Fruit fly (Drosophila melanogaster) whole organism, embryonic: ENCODE measurements around the gene CG5810.

Source experiments
- Atf-2 ChIP-seq: fragments of 200-800 bp; sonication (Bioruptor generic); optimal IDR thresholded peaks from 2 replicates; lab custom pipeline; 2016; ENCODE audit warnings: missing biosample characterization, missing genetic modification characterization
- CG12659 ChIP-seq: fragments of 200-800 bp; sonication (Bioruptor generic); optimal IDR thresholded peaks from 3 replicates; lab custom pipeline; 2017; ENCODE audit warnings: mild to moderate bottlenecking, missing biosample characterization, missing genetic modification reagents, missing genetic modification characterization
- CG13123 ChIP-seq: fragments of 200-800 bp; sonication (Bioruptor generic); optimal IDR thresholded peaks from 2 replicates; lab custom pipeline; 2016; ENCODE audit warnings: missing biosample characterization, missing genetic modification characterization
- CG13775 ChIP-seq: fragments of 200-800 bp; sonication (Bioruptor generic); optimal IDR thresholded peaks from 3 replicates; lab custom pipeline; 2017; ENCODE audit warnings: missing biosample characterization, mild to moderate bottlenecking, missing genetic modification characterization
- CG14710 ChIP-seq: fragments of 200-800 bp; sonication (Bioruptor generic); optimal IDR thresholded peaks from 3 replicates; lab custom pipeline; 2019; ENCODE audit warnings: missing biosample characterization, mild to moderate bottlenecking, missing genetic modification characterization, moderate library complexity
- CG15269 ChIP-seq: fragments of 200-800 bp; sonication (Bioruptor generic); optimal IDR thresholded peaks from 2 replicates; lab custom pipeline; 2018; ENCODE audit warnings: missing biosample characterization, mild to moderate bottlenecking, missing genetic modification characterization, moderate library complexity
- CG15479 ChIP-seq: fragments of 200-800 bp; sonication (Bioruptor generic); optimal IDR thresholded peaks from 3 replicates; lab custom pipeline; 2019; ENCODE audit warnings: missing biosample characterization, mild to moderate bottlenecking, missing genetic modification characterization, moderate library complexity
- CG1602 ChIP-seq: fragments of 200-800 bp; sonication (Bioruptor generic); optimal IDR thresholded peaks from 3 replicates; lab custom pipeline; 2016; ENCODE audit warnings: missing biosample characterization, missing genetic modification characterization
- CG17328 ChIP-seq: fragments of 200-800 bp; sonication (Bioruptor generic); IDR thresholded peaks from 2 replicates; pipeline ENCODE4 v1.3.6; 2022; ENCODE audit warnings: missing biosample characterization, missing genetic modification characterization
- CG17359 ChIP-seq: fragments of 200-800 bp; sonication (Bioruptor generic); optimal IDR thresholded peaks from 3 replicates; lab custom pipeline; 2018; ENCODE audit warnings: missing biosample characterization, mild to moderate bottlenecking, missing genetic modification characterization, moderate library complexity
- CG17612 ChIP-seq: fragments of 200-800 bp; sonication (Bioruptor generic); IDR thresholded peaks from 2 replicates; pipeline ENCODE4 v1.3.6; 2022; ENCODE audit warnings: missing biosample characterization, missing genetic modification characterization
- CG18262 ChIP-seq: fragments of 200-800 bp; optimal IDR thresholded peaks from 3 replicates; lab custom pipeline; 2019; ENCODE audit warnings: missing biosample characterization, mild to moderate bottlenecking, missing genetic modification characterization, moderate library complexity
- CG2889 ChIP-seq: fragments of 200-800 bp; sonication (Bioruptor generic); IDR thresholded peaks from 3 replicates; pipeline ENCODE4 v1.3.6; 2022; ENCODE audit warnings: missing biosample characterization, missing genetic modification characterization
- CG31224 ChIP-seq: fragments of 200-800 bp; sonication (Bioruptor generic); IDR thresholded peaks from 2 replicates; pipeline ENCODE4 v1.3.6; 2022; ENCODE audit warnings: missing biosample characterization, missing genetic modification characterization
- CG31388 ChIP-seq: fragments of 200-800 bp; sonication (Bioruptor generic); optimal IDR thresholded peaks from 2 replicates; lab custom pipeline; 2016; ENCODE audit warnings: missing biosample characterization, missing genetic modification characterization
- CG3281 ChIP-seq: fragments of 200-800 bp; sonication (Bioruptor generic); optimal IDR thresholded peaks from 3 replicates; lab custom pipeline; 2017; ENCODE audit warnings: missing biosample characterization, mild to moderate bottlenecking, missing genetic modification characterization
- CG34224 ChIP-seq: fragments of 200-800 bp; sonication (Bioruptor generic); IDR thresholded peaks from 3 replicates; pipeline ENCODE4 v1.3.6; 2022; ENCODE audit warnings: missing biosample characterization, missing genetic modification characterization; ENCODE audit not compliant: partially characterized antibody
- CG34376 ChIP-seq: fragments of 200-800 bp; sonication (Bioruptor generic); optimal IDR thresholded peaks from 2 replicates; lab custom pipeline; 2018; ENCODE audit warnings: missing biosample characterization, mild to moderate bottlenecking, missing genetic modification characterization
- CG4360 ChIP-seq: fragments of 200-800 bp; sonication (Bioruptor generic); IDR thresholded peaks from 2 replicates; pipeline ENCODE4 v1.3.6; 2022; ENCODE audit warnings: missing biosample characterization, missing genetic modification characterization
- CG7839 ChIP-seq: fragments of 200-800 bp; sonication (Bioruptor generic); optimal IDR thresholded peaks from 3 replicates; lab custom pipeline; 2018; ENCODE audit warnings: missing biosample characterization, mild to moderate bottlenecking, missing genetic modification characterization, moderate library complexity
- CG9932 ChIP-seq: fragments of 200-800 bp; sonication (Bioruptor generic); IDR thresholded peaks from 2 replicates; pipeline ENCODE4 v1.3.6; 2022; ENCODE audit warnings: missing biosample characterization, missing genetic modification characterization
- CkIIα-i1 ChIP-seq: fragments of 200-800 bp; sonication (Bioruptor generic); IDR thresholded peaks from 2 replicates; pipeline ENCODE4 v1.3.6; 2022; ENCODE audit warnings: missing biosample characterization, missing genetic modification characterization
- D19B ChIP-seq: fragments of 200-800 bp; sonication (Bioruptor generic); optimal IDR thresholded peaks from 2 replicates; lab custom pipeline; 2017; ENCODE audit warnings: missing biosample characterization, mild to moderate bottlenecking, missing genetic modification characterization
- Dip3 ChIP-seq: fragments of 200-800 bp; sonication (Bioruptor generic); optimal IDR thresholded peaks from 3 replicates; lab custom pipeline; 2016; ENCODE audit warnings: missing biosample characterization, missing genetic modification characterization
- Eip74EF ChIP-seq, 2 experiments: fragments of 200-800 bp in 1 of 2; fragments of >200 bp in 1 of 2; sonication (Bioruptor generic) in 1 of 2; optimal IDR thresholded peaks; 2 replicates each; lab custom pipeline; 2017 to 2019; ENCODE audit warnings: missing biosample characterization in 2 of 2, missing genetic modification characterization in 2 of 2, mild to moderate bottlenecking in 1 of 2, moderate library complexity in 1 of 2
- Gug ChIP-seq: fragments of 200-800 bp; sonication (Bioruptor generic); IDR thresholded peaks from 4 replicates; pipeline ENCODE4 v1.3.6; 2022; ENCODE audit warnings: missing biosample characterization, missing genetic modification characterization
- Hr51 ChIP-seq, 2 experiments: fragments of 200-800 bp; sonication (Bioruptor generic); optimal IDR thresholded peaks; 2 replicates in 1 of 2; 3 replicates in 1 of 2; lab custom pipeline; 2016 to 2018; ENCODE audit warnings: missing biosample characterization in 2 of 2, missing genetic modification characterization in 2 of 2, mild to moderate bottlenecking in 1 of 2, moderate library complexity in 1 of 2
- NFAT ChIP-seq: fragments of 200-800 bp; sonication (Bioruptor generic); IDR thresholded peaks from 2 replicates; pipeline ENCODE4 v1.3.6; 2022; ENCODE audit warnings: missing biosample characterization, missing genetic modification characterization
- Opbp ChIP-seq: fragments of 200-800 bp; sonication (Bioruptor generic); IDR thresholded peaks from 3 replicates; pipeline ENCODE4 v1.3.6; 2022; ENCODE audit warnings: missing biosample characterization, missing genetic modification characterization; ENCODE audit not compliant: partially characterized antibody
- Sox100B ChIP-seq: fragments of 200-800 bp; sonication (Bioruptor generic); optimal IDR thresholded peaks from 3 replicates; lab custom pipeline; 2018; ENCODE audit warnings: missing biosample characterization, mild to moderate bottlenecking, missing genetic modification characterization
- Tbp ChIP-seq: fragments of >200 bp; optimal IDR thresholded peaks from 2 replicates; lab custom pipeline; 2018; ENCODE audit warnings: missing biosample characterization, missing genetic modification characterization
- ase ChIP-seq: fragments of 200-800 bp; sonication (Bioruptor generic); IDR thresholded peaks from 3 replicates; pipeline ENCODE4 v1.3.6; 2022; ENCODE audit warnings: missing biosample characterization, missing genetic modification characterization
- ato ChIP-seq: fragments of 200-800 bp; sonication (Bioruptor generic); IDR thresholded peaks from 2 replicates; pipeline ENCODE4 v1.3.6; 2022; ENCODE audit warnings: missing biosample characterization, missing genetic modification characterization; ENCODE audit not compliant: partially characterized antibody
- bbx ChIP-seq: fragments of 200-800 bp; sonication (Bioruptor generic); IDR thresholded peaks from 2 replicates; pipeline ENCODE4 v1.3.6; 2022; ENCODE audit warnings: missing biosample characterization, missing genetic modification characterization; ENCODE audit not compliant: partially characterized antibody
- chn ChIP-seq: fragments of 200-800 bp; sonication (Bioruptor generic); optimal IDR thresholded peaks from 2 replicates; lab custom pipeline; 2016; ENCODE audit warnings: missing biosample characterization, missing genetic modification characterization
- croc ChIP-seq: fragments of 200-800 bp; sonication (Bioruptor generic); conservative IDR thresholded peaks from 3 replicates; pipeline ENCODE4 v1.3.6; 2022; ENCODE audit warnings: missing biosample characterization, missing genetic modification characterization
- eve ChIP-seq, 2 experiments: fragments of >200 bp; optimal IDR thresholded peaks; 2 replicates each; lab custom pipeline; 2017; ENCODE audit warnings: missing biosample characterization in 2 of 2, missing genetic modification characterization in 2 of 2
- eyg ChIP-seq: fragments of 200-800 bp; sonication (Bioruptor generic); optimal IDR thresholded peaks from 3 replicates; lab custom pipeline; 2016; ENCODE audit warnings: missing biosample characterization, missing genetic modification characterization
- gem ChIP-seq: fragments of 200-800 bp; sonication (Bioruptor generic); optimal IDR thresholded peaks from 2 replicates; lab custom pipeline; 2019; ENCODE audit warnings: missing biosample characterization, mild to moderate bottlenecking, missing genetic modification characterization, moderate library complexity
- lab ChIP-seq: fragments of 200-800 bp; sonication (Bioruptor generic); optimal IDR thresholded peaks from 3 replicates; lab custom pipeline; 2017; ENCODE audit warnings: missing biosample characterization, missing genetic modification characterization, mild to moderate bottlenecking, moderate library complexity, missing genetic modification reagents
- lilli ChIP-seq: fragments of 200-800 bp; sonication (Bioruptor generic); optimal IDR thresholded peaks from 3 replicates; lab custom pipeline; 2016; ENCODE audit warnings: missing biosample characterization, missing genetic modification characterization
- org-1 ChIP-seq: fragments of 200-800 bp; sonication (Bioruptor generic); optimal IDR thresholded peaks from 2 replicates; lab custom pipeline; 2017; ENCODE audit warnings: missing biosample characterization, missing genetic modification characterization
- pan ChIP-seq, 4 experiments: fragments of >200 bp in 3 of 4; fragments of 200-800 bp in 1 of 4; sonication (Bioruptor generic) in 1 of 4; optimal IDR thresholded peaks in 3 of 4; IDR thresholded peaks in 1 of 4; 2 replicates each; pipeline versions ENCODE4 v1.3.6 to Lab custom; 2017 to 2022; ENCODE audit warnings: missing biosample characterization in 2 of 4, missing genetic modification characterization in 2 of 4, mixed read lengths in 1 of 4
- pros ChIP-seq: fragments of 200-800 bp; sonication (Bioruptor generic); optimal IDR thresholded peaks from 3 replicates; lab custom pipeline; 2019; ENCODE audit warnings: missing biosample characterization, mild to moderate bottlenecking, missing genetic modification characterization, moderate library complexity
- rib ChIP-seq: fragments of 200-800 bp; sonication (Bioruptor generic); IDR thresholded peaks from 2 replicates; pipeline ENCODE4 v1.3.6; 2022; ENCODE audit warnings: missing biosample characterization, missing genetic modification characterization
- row ChIP-seq: fragments of 200-800 bp; sonication (Bioruptor generic); IDR thresholded peaks from 3 replicates; pipeline ENCODE4 v1.3.6; 2022; ENCODE audit warnings: missing biosample characterization, missing genetic modification characterization
- slou ChIP-seq: fragments of 200-800 bp; sonication (Bioruptor generic); optimal IDR thresholded peaks from 3 replicates; lab custom pipeline; 2016; ENCODE audit warnings: missing biosample characterization, missing genetic modification characterization
- tll ChIP-seq, 2 experiments: fragments of 200-800 bp in 1 of 2; fragments of >200 bp in 1 of 2; sonication (Bioruptor generic) in 1 of 2; optimal IDR thresholded peaks; 2 replicates each; lab custom pipeline; 2017 to 2019; ENCODE audit warnings: missing biosample characterization in 2 of 2, missing genetic modification characterization in 2 of 2, mild to moderate bottlenecking in 1 of 2, moderate library complexity in 1 of 2

The CG5810 gene

dm6 chr3R:21186606-21187393, 23.2 kb downstream of the CG5810 start (continued):
- peak; percentile 9 for TF ChIP-seq CG17359 (tag; lab: Kevin White, UChicago)
- no peak for TF ChIP-seq Opbp (GFP tag; lab: Robert Waterston, UW)
- TF ChIP-seq Gug: no peak
- peak; percentile 50 for TF ChIP-seq CG7839 (tag; lab: Kevin White, UChicago)
- TF ChIP-seq Eip74EF (GFP tag; optimal IDR thresholded peaks at IDR 0.05; lab: Kevin White, UChicago): no peak
- no peak for TF ChIP-seq CG31224 (GFP tag; lab: Robert Waterston, UW)
- no peak for TF ChIP-seq pan (optimal IDR thresholded peaks at IDR 0.05; lab: Kevin White, UChicago)
- peak in 1 of 2 experiments; percentile 7 for TF ChIP-seq pan (GFP tag; optimal IDR thresholded peaks at IDR 0.05 in 1 of 2, IDR thresholded peaks at IDR 0.05 in 1 of 2)
- TF ChIP-seq CG1602: peak; percentile 35
- TF ChIP-seq rib: peak; percentile 22; the same call in 1 of the 2 replicates
- TF ChIP-seq CG31388 (GFP tag; lab: Kevin White, UChicago): no peak
- TF ChIP-seq eyg (GFP tag; lab: Kevin White, UChicago): no peak
- TF ChIP-seq CG17328 (GFP tag; lab: Robert Waterston, UW): 0 out of 2 replicates have a peak, but pooled peaks have one; percentile 3
- TF ChIP-seq croc (GFP tag; lab: Robert Waterston, UW): no peak
- TF ChIP-seq CG9932: no peak
- TF ChIP-seq Sox100B (GFP tag; lab: Kevin White, UChicago): peak; percentile 59
- TF ChIP-seq CG13775 (GFP tag; lab: Kevin White, UChicago): peak; percentile 58
- TF ChIP-seq lab (GFP tag; lab: Kevin White, UChicago): no peak
- TF ChIP-seq CG15479 (GFP tag; lab: Kevin White, UChicago): no peak
- peak in 1 of 2 experiments; percentile 55 for TF ChIP-seq eve (GFP tag; optimal IDR thresholded peaks at IDR 0.05; lab: Kevin White, UChicago)
- TF ChIP-seq NFAT (GFP tag; lab: Robert Waterston, UW): no peak
- TF ChIP-seq CG12659 (GFP tag; lab: Kevin White, UChicago): peak; percentile 46
- TF ChIP-seq pros (GFP tag; lab: Kevin White, UChicago): no peak
- TF ChIP-seq bbx (GFP tag; lab: Robert Waterston, UW): peak; percentile 12; the same call in 1 of the 2 replicates
- TF ChIP-seq tll (GFP tag; optimal IDR thresholded peaks at IDR 0.05; lab: Kevin White, UChicago): peak; percentile 4 to 37
- TF ChIP-seq ase: no peak
- TF ChIP-seq lilli (GFP tag; lab: Kevin White, UChicago): no peak
- TF ChIP-seq Tbp (GFP tag; lab: Kevin White, UChicago): peak; percentile 89
- TF ChIP-seq slou (GFP tag; lab: Kevin White, UChicago): no peak
- TF ChIP-seq Hr51 (GFP tag; optimal IDR thresholded peaks at IDR 0.05; lab: Kevin White, UChicago): peak in 1 of 2 experiments; percentile 51
- peak; percentile 85 for TF ChIP-seq row (GFP tag; lab: Robert Waterston, UW)
- no peak for TF ChIP-seq CG13123
- no peak for TF ChIP-seq CG4360
- no peak for TF ChIP-seq CkIIα-i1
- TF ChIP-seq CG15269: peak; percentile 27
- TF ChIP-seq CG34376: no peak
- peak; percentile 49 for TF ChIP-seq gem
- no peak for TF ChIP-seq ato (GFP tag; lab: Robert Waterston, UW)
- TF ChIP-seq CG34224 (GFP tag; lab: Robert Waterston, UW): no peak
- no peak for TF ChIP-seq Dip3 (GFP tag; lab: Kevin White, UChicago)
- peak; percentile 38 for TF ChIP-seq CG18262
- TF ChIP-seq D19B (GFP tag; lab: Kevin White, UChicago): peak; percentile 21
- peak; percentile 20 for TF ChIP-seq chn (GFP tag; lab: Kevin White, UChicago)
- TF ChIP-seq Atf-2 (GFP tag; lab: Kevin White, UChicago): peak; percentile 23
- peak; percentile 49 for TF ChIP-seq CG14710
- peak; percentile 19 for TF ChIP-seq CG3281 (GFP tag; lab: Kevin White, UChicago)
- TF ChIP-seq CG17612 (GFP tag; lab: Robert Waterston, UW): no peak
- TF ChIP-seq CG2889: no peak
- TF ChIP-seq org-1 (GFP tag; lab: Kevin White, UChicago): no peak
